Worm (Caenorhabditis elegans) whole organism, L3 larva: ENCODE measurements around the gene ZK688.7.

Experiments
- egl-5 ChIP-seq: fragments of 150-350 bp; optimal IDR thresholded peaks from 2 replicates; lab custom pipeline; 2017; ENCODE audit warnings: missing biosample characterization, missing genetic modification reagents, missing genetic modification characterization, inconsistent platforms
- eor-1 ChIP-seq, 2 experiments: fragments of 150-350 bp; optimal IDR thresholded peaks; 2 replicates each; lab custom pipeline; 2014 to 2018; ENCODE audit warnings: missing biosample characterization in 2 of 2, missing genetic modification characterization in 2 of 2
- fos-1 ChIP-seq: fragments of 150-350 bp; optimal IDR thresholded peaks from 2 replicates; lab custom pipeline; 2014; ENCODE audit warnings: missing biosample characterization, missing genetic modification characterization
- jun-1 ChIP-seq: fragments of 150-350 bp; optimal IDR thresholded peaks from 2 replicates; lab custom pipeline; 2014; ENCODE audit warnings: missing biosample characterization, missing genetic modification reagents, missing genetic modification characterization
- nhr-12 ChIP-seq: fragments of 150-350 bp; optimal IDR thresholded peaks from 2 replicates; lab custom pipeline; 2014; ENCODE audit warnings: missing biosample characterization, missing genetic modification characterization
- nhr-76 ChIP-seq: fragments of 150-350 bp; sonication (generic microtip); optimal IDR thresholded peaks from 5 replicates; lab custom pipeline; 2014; ENCODE audit warnings: missing biosample characterization, missing genetic modification characterization
- pha-4 ChIP-seq: fragments of 150-350 bp; optimal IDR thresholded peaks from 2 replicates; lab custom pipeline; 2014; ENCODE audit warnings: missing biosample characterization, missing genetic modification reagents, missing genetic modification characterization
- unc-62 ChIP-seq: fragments of 150-350 bp; sonication (generic microtip); optimal IDR thresholded peaks from 4 replicates; lab custom pipeline; 2014; ENCODE audit warnings: missing biosample characterization, missing genetic modification reagents, missing genetic modification characterization

- TF ChIP-seq pha-4 (tag; lab: Kevin White, UChicago): no peak
- TF ChIP-seq egl-5 (tag; lab: Kevin White, UChicago): no peak
- no peak for TF ChIP-seq eor-1 (tag; optimal IDR thresholded peaks at IDR 0.05; lab: Kevin White, UChicago)
- no peak for TF ChIP-seq nhr-12 (tag; lab: Kevin White, UChicago)
- no peak for TF ChIP-seq nhr-76
- TF ChIP-seq fos-1: no peak
- no peak for TF ChIP-seq unc-62 (GFP tag; lab: Kevin White, UChicago)
- TF ChIP-seq jun-1 (tag; lab: Kevin White, UChicago): no peak
These were observed 30.0 kb upstream of the ZK688.7 start, which contains the start of gene kle-2 for ce11 chrIII:7941417-7941816.
